Worm (Caenorhabditis elegans) whole organism, L1 larva: ENCODE results near the gene R05D3.12.

ENCODE experiments used
- C04F5.9 ChIP-seq: sonication (generic microtip); optimal IDR thresholded peaks from 2 replicates; lab custom pipeline; 2016; ENCODE audit warnings: missing genetic modification characterization, missing compliant biosample characterization
- C16A3.4 ChIP-seq: fragments of 150-350 bp; optimal IDR thresholded peaks from 2 replicates; lab custom pipeline; 2014; ENCODE audit warnings: missing biosample characterization, missing genetic modification characterization
- F16B12.6 ChIP-seq: fragments of 150-350 bp; optimal IDR thresholded peaks from 2 replicates; lab custom pipeline; 2014; ENCODE audit warnings: missing biosample characterization, missing genetic modification characterization
- ama-1 ChIP-seq: fragments of 150-350 bp; optimal IDR thresholded peaks from 2 replicates; lab custom pipeline; 2014
- blmp-1 ChIP-seq: fragments of 150-350 bp; optimal IDR thresholded peaks from 2 replicates; lab custom pipeline; 2014; ENCODE audit warnings: missing biosample characterization, missing genetic modification characterization
- ceh-63 ChIP-seq: fragments of 200-800 bp; sonication (Bioruptor generic); optimal IDR thresholded peaks from 2 replicates; lab custom pipeline; 2018; ENCODE audit warnings: mild to moderate bottlenecking, missing genetic modification characterization, missing compliant biosample characterization
- ceh-82 ChIP-seq, 3 experiments: fragments of 150-350 bp in 1 of 3; sonication (generic microtip) in 2 of 3; optimal IDR thresholded peaks; 2 replicates each; lab custom pipeline; 2014 to 2017; ENCODE audit warnings: missing biosample characterization in 3 of 3, missing genetic modification characterization in 3 of 3
- ceh-88 ChIP-seq: fragments of 200-800 bp; sonication (Bioruptor generic); IDR thresholded peaks from 2 replicates; pipeline ENCODE4 v1.3.6; 2022; ENCODE audit warnings: missing genetic modification characterization, missing compliant biosample characterization
- dpl-1 ChIP-seq, 3 experiments: fragments of 150-350 bp in 2 of 3; sonication (generic microtip) in 1 of 3; optimal IDR thresholded peaks; 2 replicates each; lab custom pipeline; 2014 to 2017; ENCODE audit warnings: missing biosample characterization in 3 of 3, missing genetic modification characterization in 3 of 3, missing genetic modification reagents in 3 of 3
- dsc-1 ChIP-seq: sonication (generic microtip); optimal IDR thresholded peaks from 2 replicates; lab custom pipeline; 2016; ENCODE audit warnings: mild to moderate bottlenecking, missing genetic modification characterization, missing compliant biosample characterization
- efl-1 ChIP-seq, 4 experiments: fragments of 150-350 bp; optimal IDR thresholded peaks in 3 of 4; peaks in 1 of 4; 1 replicate in 1 of 4; 2 replicates in 3 of 4; lab custom pipeline; 2014; ENCODE audit warnings: missing biosample characterization in 2 of 4, missing genetic modification characterization in 2 of 4, missing genetic modification reagents in 2 of 4
- efl-3 ChIP-seq: fragments of 200-800 bp; sonication (Bioruptor generic); optimal IDR thresholded peaks from 2 replicates; lab custom pipeline; 2018; ENCODE audit warnings: mild to moderate bottlenecking, missing genetic modification characterization, missing compliant biosample characterization
- egl-13 ChIP-seq: sonication (generic microtip); optimal IDR thresholded peaks from 2 replicates; lab custom pipeline; 2016; ENCODE audit warnings: missing genotype, missing genetic modification reagents, missing genetic modification characterization, missing compliant biosample characterization
- egl-27 ChIP-seq, 2 experiments: fragments of 150-350 bp in 1 of 2; sonication (generic microtip); optimal IDR thresholded peaks; 3 replicates each; lab custom pipeline; 2017 to 2018; ENCODE audit warnings: missing biosample characterization in 2 of 2, missing genetic modification characterization in 2 of 2, missing genetic modification reagents in 2 of 2
- elt-2 ChIP-seq: sonication (generic microtip); optimal IDR thresholded peaks from 2 replicates; lab custom pipeline; 2016; ENCODE audit warnings: missing genetic modification characterization, mild to moderate bottlenecking, inconsistent platforms, missing compliant biosample characterization, missing genetic modification reagents
- elt-3 ChIP-seq, 6 experiments: fragments of 150-350 bp in 1 of 6; sonication (generic microtip); optimal IDR thresholded peaks; 2 replicates each; lab custom pipeline; 2017 to 2018; ENCODE audit warnings: missing biosample characterization in 6 of 6, missing genetic modification characterization in 6 of 6, inconsistent platforms in 1 of 6
- fkh-4 ChIP-seq: sonication (generic microtip); optimal IDR thresholded peaks from 2 replicates; lab custom pipeline; 2016; ENCODE audit warnings: missing compliant biosample characterization, missing genetic modification characterization, borderline replicate concordance
- fos-1 ChIP-seq: fragments of 150-350 bp; optimal IDR thresholded peaks from 2 replicates; lab custom pipeline; 2014; ENCODE audit warnings: missing biosample characterization, missing genetic modification characterization
- grh-1 ChIP-seq: fragments of 200-800 bp; sonication (Bioruptor generic); IDR thresholded peaks from 2 replicates; pipeline ENCODE4 v1.3.6; 2022; ENCODE audit warnings: missing genetic modification reagents, missing genetic modification characterization, missing compliant biosample characterization
- hlh-17 ChIP-seq: fragments of 200-800 bp; sonication (Bioruptor generic); optimal IDR thresholded peaks from 2 replicates; lab custom pipeline; 2018; ENCODE audit warnings: missing genetic modification characterization, mild to moderate bottlenecking, missing compliant biosample characterization, moderate library complexity, borderline replicate concordance
- hpl-2 ChIP-seq: fragments of 150-350 bp; optimal IDR thresholded peaks from 2 replicates; lab custom pipeline; 2014; ENCODE audit warnings: missing biosample characterization, missing genetic modification reagents, missing genetic modification characterization
- jun-1 ChIP-seq: fragments of 150-350 bp; optimal IDR thresholded peaks from 2 replicates; lab custom pipeline; 2014; ENCODE audit warnings: missing biosample characterization, missing genetic modification reagents, missing genetic modification characterization
- lin-13 ChIP-seq: fragments of 150-350 bp; optimal IDR thresholded peaks from 2 replicates; lab custom pipeline; 2014; ENCODE audit warnings: missing biosample characterization, missing genetic modification reagents, missing genetic modification characterization
- lin-35 ChIP-seq, 2 experiments: fragments of 150-350 bp; optimal IDR thresholded peaks; 2 replicates each; lab custom pipeline; 2014; ENCODE audit warnings: missing biosample characterization in 2 of 2, missing genetic modification characterization in 2 of 2, missing genetic modification reagents in 2 of 2
- lir-3 ChIP-seq: sonication (generic microtip); optimal IDR thresholded peaks from 2 replicates; lab custom pipeline; 2016; ENCODE audit warnings: mild to moderate bottlenecking, missing genetic modification characterization, moderate library complexity, missing compliant biosample characterization; ENCODE audit not compliant: poor library complexity
- lsy-2 ChIP-seq, 2 experiments: fragments of 150-350 bp; optimal IDR thresholded peaks; 2 replicates each; lab custom pipeline; 2014; ENCODE audit warnings: missing biosample characterization in 2 of 2, missing genetic modification characterization in 2 of 2
- mef-2 ChIP-seq: fragments of 150-350 bp; optimal IDR thresholded peaks from 2 replicates; lab custom pipeline; 2014; ENCODE audit warnings: missing biosample characterization, missing genetic modification characterization
- mep-1 ChIP-seq: fragments of 150-350 bp; optimal IDR thresholded peaks from 2 replicates; lab custom pipeline; 2014; ENCODE audit warnings: missing biosample characterization, missing genetic modification characterization
- nhr-11 ChIP-seq: fragments of 150-350 bp; optimal IDR thresholded peaks from 2 replicates; lab custom pipeline; 2014; ENCODE audit warnings: missing biosample characterization, missing genetic modification characterization
- nhr-12 ChIP-seq: sonication (generic microtip); optimal IDR thresholded peaks from 2 replicates; lab custom pipeline; 2017; ENCODE audit warnings: missing biosample characterization, missing genetic modification characterization
- nhr-19 ChIP-seq: fragments of 200-800 bp; sonication (Bioruptor generic); conservative IDR thresholded peaks from 2 replicates; pipeline ENCODE4 v1.3.6; 2022; ENCODE audit warnings: missing genetic modification characterization, missing compliant biosample characterization
- nhr-28 ChIP-seq: fragments of 150-350 bp; optimal IDR thresholded peaks from 2 replicates; lab custom pipeline; 2014; ENCODE audit warnings: missing biosample characterization, missing genetic modification characterization
- nhr-47 ChIP-seq: sonication (generic microtip); optimal IDR thresholded peaks from 2 replicates; lab custom pipeline; 2016; ENCODE audit warnings: mild to moderate bottlenecking, missing genetic modification characterization, moderate library complexity, missing compliant biosample characterization
- nhr-77 ChIP-seq: fragments of 150-350 bp; optimal IDR thresholded peaks from 2 replicates; lab custom pipeline; 2014; ENCODE audit warnings: missing biosample characterization, missing genetic modification characterization
- nhr-84 ChIP-seq: sonication (generic microtip); optimal IDR thresholded peaks from 2 replicates; lab custom pipeline; 2017; ENCODE audit warnings: missing biosample characterization, missing genetic modification characterization
- nhr-90 ChIP-seq: sonication (generic microtip); optimal IDR thresholded peaks from 2 replicates; lab custom pipeline; 2016; ENCODE audit warnings: mild to moderate bottlenecking, missing genetic modification characterization, missing compliant biosample characterization; ENCODE audit not compliant: poor library complexity
- pag-3 ChIP-seq: sonication (generic microtip); optimal IDR thresholded peaks from 2 replicates; lab custom pipeline; 2017; ENCODE audit warnings: missing genetic modification characterization, mild to moderate bottlenecking, missing compliant biosample characterization, antibody characterized with exemption, borderline replicate concordance; ENCODE audit not compliant: insufficient read depth
- pax-3 ChIP-seq: fragments of 200-800 bp; sonication (Bioruptor generic); optimal IDR thresholded peaks from 2 replicates; lab custom pipeline; 2018; ENCODE audit warnings: mild to moderate bottlenecking, missing genetic modification characterization, moderate library complexity, missing compliant biosample characterization
- rnt-1 ChIP-seq: sonication (generic microtip); optimal IDR thresholded peaks from 2 replicates; lab custom pipeline; 2016; ENCODE audit warnings: mild to moderate bottlenecking, missing genetic modification characterization, moderate library complexity, missing compliant biosample characterization
- skn-1 ChIP-seq: fragments of 150-350 bp; optimal IDR thresholded peaks from 2 replicates; lab custom pipeline; 2014; ENCODE audit warnings: missing biosample characterization, missing genetic modification characterization
- snu-23 ChIP-seq: sonication (generic microtip); optimal IDR thresholded peaks from 2 replicates; lab custom pipeline; 2016; ENCODE audit warnings: missing genetic modification characterization, missing compliant biosample characterization
- sup-37 ChIP-seq: fragments of 200-800 bp; sonication (Bioruptor generic); optimal IDR thresholded peaks from 2 replicates; lab custom pipeline; 2018; ENCODE audit warnings: mild to moderate bottlenecking, missing genetic modification characterization, missing compliant biosample characterization
- tbx-2 ChIP-seq: sonication (generic microtip); optimal IDR thresholded peaks from 2 replicates; lab custom pipeline; 2016; ENCODE audit warnings: missing genetic modification characterization, missing compliant biosample characterization
- unc-30 ChIP-seq: sonication (generic microtip); optimal IDR thresholded peaks from 2 replicates; lab custom pipeline; 2017; ENCODE audit warnings: missing biosample characterization, missing genetic modification characterization
- xbp-1 ChIP-seq: sonication (generic microtip); optimal IDR thresholded peaks from 2 replicates; lab custom pipeline; 2016; ENCODE audit warnings: missing genetic modification characterization, missing compliant biosample characterization
- ztf-4 ChIP-seq: fragments of 150-350 bp; optimal IDR thresholded peaks from 2 replicates; lab custom pipeline; 2014; ENCODE audit warnings: missing biosample characterization, missing genetic modification characterization

R05D3.12 gene

ce11 chrIII:8380645-8381044 is at the start of gene R05D3.12:
TSS of gene R05D3.12 (plus strand) at chrIII:8380945.
- TF ChIP-seq tbx-2 (tag; lab: Kevin White, UChicago) = no peak
- no peak for TF ChIP-seq nhr-77 (tag; lab: Kevin White, UChicago)
- TF ChIP-seq elt-3 (tag; optimal IDR thresholded peaks at IDR 0.05; lab: Kevin White, UChicago) = no peak
- TF ChIP-seq skn-1 (tag; lab: Kevin White, UChicago) = no peak
- no peak for TF ChIP-seq efl-1 (optimal IDR thresholded peaks at IDR 0.05; lab: Kevin White, UChicago)
- no peak for TF ChIP-seq efl-1 (GFP tag; optimal IDR thresholded peaks at IDR 0.05 in 1 of 2; lab: Kevin White, UChicago)
- no peak for TF ChIP-seq grh-1 (GFP tag; lab: Robert Waterston, UW)
- TF ChIP-seq pax-3 (tag; lab: Kevin White, UChicago) = no peak
- TF ChIP-seq fos-1 = no peak
- TF ChIP-seq snu-23 = no peak
- TF ChIP-seq hpl-2 (GFP tag; lab: Kevin White, UChicago) = no peak
- TF ChIP-seq mef-2 = no peak
- no peak for TF ChIP-seq C16A3.4
- TF ChIP-seq C04F5.9 = no peak
- no peak for TF ChIP-seq egl-27 (tag; optimal IDR thresholded peaks at IDR 0.05; lab: Kevin White, UChicago)
- TF ChIP-seq nhr-28 = no peak
- no peak for TF ChIP-seq egl-13 (tag; lab: Kevin White, UChicago)
- no peak for TF ChIP-seq ceh-82 (tag; optimal IDR thresholded peaks at IDR 0.05; lab: Kevin White, UChicago)

DNA sequence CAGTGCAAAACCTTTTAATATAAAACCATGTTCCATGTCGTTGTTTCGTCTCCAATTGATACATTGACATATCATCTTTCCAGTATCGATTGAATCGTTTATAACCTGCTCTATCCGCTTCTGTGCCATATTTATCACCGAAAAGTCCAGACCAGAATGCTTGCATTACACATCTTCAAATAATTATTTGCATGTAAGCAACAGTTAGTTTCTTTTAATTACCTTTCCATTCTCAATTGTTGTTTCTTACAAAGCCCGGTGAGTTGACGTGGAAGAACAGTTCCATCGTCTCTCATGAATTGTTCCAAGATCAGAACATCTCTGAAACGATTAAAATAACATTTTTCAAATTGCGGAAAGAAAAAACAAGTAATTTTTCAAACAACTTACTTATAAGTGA is 49.5 kb upstream of the R05D3.12 start, which contains the start of gene iglr-2:
Gene iglr-2, minus strand, starts transcription at position 101 of the 400 bp plus-strand sequence.
- TF ChIP-seq xbp-1 (tag; lab: Kevin White, UChicago) (no peak), fos-1 (no peak), mef-2 (no peak), F16B12.6 (no peak), nhr-77 (tag; lab: Kevin White, UChicago) (no peak), mep-1 (tag; lab: Kevin White, UChicago) (no peak), nhr-11 (tag; lab: Kevin White, UChicago) (no peak), ceh-63 (no peak), nhr-84 (tag; lab: Kevin White, UChicago) (no peak), ztf-4 (no peak), skn-1 (tag; lab: Kevin White, UChicago) (no peak), nhr-28 (no peak), rnt-1 (tag; lab: Kevin White, UChicago) (no peak), efl-3 (GFP tag; lab: Kevin White, UChicago) (no peak), fkh-4 (tag; lab: Kevin White, UChicago) (no peak), nhr-19 (GFP tag; lab: Robert Waterston, UW) (no peak)

DNA sequence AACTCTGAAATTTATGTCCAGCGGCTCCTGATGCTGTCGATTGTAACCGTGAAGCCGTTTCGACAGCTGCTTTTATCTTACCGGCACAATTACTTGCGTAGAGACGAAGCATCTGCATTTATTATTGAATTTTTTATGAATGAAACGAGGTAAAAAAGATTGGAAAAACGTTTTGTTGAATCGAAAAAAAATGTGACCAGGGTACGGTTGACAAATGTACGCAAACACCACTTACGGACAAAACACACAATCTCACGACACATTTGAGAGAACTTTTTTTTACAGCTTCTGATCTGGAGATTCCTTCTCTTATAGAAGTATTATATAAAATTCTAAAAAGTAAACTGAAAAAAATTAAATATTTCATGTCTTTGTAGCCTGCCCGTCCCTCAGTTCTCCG is 49.0 kb upstream of the R05D3.12 start, which contains the start of the genes mrps-18A and ZC262.2:
Gene mrps-18A, minus strand, starts transcription at position 141 of the 400 bp plus-strand sequence.
Gene ZC262.2, plus strand, starts transcription at position 284 of the 400 bp plus-strand sequence.
- TF ChIP-seq ceh-63 = no peak
- no peak for TF ChIP-seq nhr-77 (tag; lab: Kevin White, UChicago)
- no peak for TF ChIP-seq jun-1 (tag; lab: Kevin White, UChicago)
- TF ChIP-seq fkh-4 (tag; lab: Kevin White, UChicago) = no peak
- peak in 1 of 6 experiments; percentile 25 for TF ChIP-seq elt-3 (tag; optimal IDR thresholded peaks at IDR 0.05; lab: Kevin White, UChicago)
- no peak for TF ChIP-seq nhr-19 (GFP tag; lab: Robert Waterston, UW)
- TF ChIP-seq nhr-47 (tag; lab: Kevin White, UChicago) = peak; percentile 18
- TF ChIP-seq skn-1 (tag; lab: Kevin White, UChicago) = no peak
- peak; percentile 83 for TF ChIP-seq F16B12.6
- TF ChIP-seq ceh-88 = no peak
- no peak for TF ChIP-seq nhr-90
- peak; percentile 14 for TF ChIP-seq blmp-1
- TF ChIP-seq hlh-17 = no peak
- peak; percentile 60 to 76 for TF ChIP-seq lin-35 (GFP tag; optimal IDR thresholded peaks at IDR 0.05; lab: Kevin White, UChicago)
- TF ChIP-seq nhr-84 (tag; lab: Kevin White, UChicago) = no peak
- peak; percentile 91 to 98 for TF ChIP-seq lsy-2 (tag; optimal IDR thresholded peaks at IDR 0.05; lab: Kevin White, UChicago)
- TF ChIP-seq hpl-2 (GFP tag; lab: Kevin White, UChicago) = no peak
- TF ChIP-seq pag-3 (tag; lab: Kevin White, UChicago) = no peak
- TF ChIP-seq C04F5.9 = peak; percentile 27
- TF ChIP-seq elt-2 (tag; lab: Kevin White, UChicago) = no peak
- no peak for TF ChIP-seq egl-27 (tag; optimal IDR thresholded peaks at IDR 0.05; lab: Kevin White, UChicago)
- no peak for TF ChIP-seq unc-30 (tag; lab: Kevin White, UChicago)
- no peak for TF ChIP-seq lir-3 (tag; lab: Kevin White, UChicago)
- no peak for TF ChIP-seq nhr-12 (tag; lab: Kevin White, UChicago)
- no peak for TF ChIP-seq dsc-1 (tag; lab: Kevin White, UChicago)
- TF ChIP-seq sup-37 (GFP tag; lab: Kevin White, UChicago) = no peak
- no peak for TF ChIP-seq lin-13
- TF ChIP-seq ama-1 = no peak
- peak in 1 of 3 experiments; percentile 28 for TF ChIP-seq ceh-82 (tag; optimal IDR thresholded peaks at IDR 0.05; lab: Kevin White, UChicago)
- no peak for TF ChIP-seq C16A3.4
- TF ChIP-seq xbp-1 (tag; lab: Kevin White, UChicago) = no peak
- TF ChIP-seq dpl-1 (GFP tag; optimal IDR thresholded peaks at IDR 0.05; lab: Kevin White, UChicago) = peak; percentile 43 to 65 (median 45)
